Fruit fly (Drosophila melanogaster) whole organism, embryonic: Measurements from ENCODE around the gene CG18563.

Source experiments
- ATbp ChIP-seq: fragments of 200-800 bp; sonication (Bioruptor generic); optimal IDR thresholded peaks from 2 replicates; lab custom pipeline; 2017; ENCODE audit warnings: missing biosample characterization, mild to moderate bottlenecking, missing genetic modification characterization, missing genetic modification reagents
- CG11504 ChIP-seq: fragments of 200-800 bp; sonication (Bioruptor generic); optimal IDR thresholded peaks from 3 replicates; lab custom pipeline; 2019; ENCODE audit warnings: missing biosample characterization, mild to moderate bottlenecking, missing genetic modification characterization, moderate library complexity
- CG12769 ChIP-seq: fragments of 200-800 bp; sonication (Bioruptor generic); optimal IDR thresholded peaks from 2 replicates; lab custom pipeline; 2019; ENCODE audit warnings: missing biosample characterization, mild to moderate bottlenecking, missing genetic modification characterization, moderate library complexity
- CG12942 ChIP-seq: fragments of 200-800 bp; sonication (Bioruptor generic); optimal IDR thresholded peaks from 3 replicates; lab custom pipeline; 2016; ENCODE audit warnings: missing biosample characterization, missing genetic modification characterization
- CG13123 ChIP-seq: fragments of 200-800 bp; sonication (Bioruptor generic); optimal IDR thresholded peaks from 2 replicates; lab custom pipeline; 2016; ENCODE audit warnings: missing biosample characterization, missing genetic modification characterization
- CG13424 ChIP-seq: fragments of 200-800 bp; sonication (Bioruptor generic); optimal IDR thresholded peaks from 2 replicates; lab custom pipeline; 2019; ENCODE audit warnings: missing biosample characterization, mild to moderate bottlenecking, missing genetic modification characterization, moderate library complexity
- CG14860 ChIP-seq: fragments of 200-800 bp; sonication (Bioruptor generic); IDR thresholded peaks from 3 replicates; pipeline ENCODE4 v1.3.6; 2022; ENCODE audit warnings: missing biosample characterization, missing genetic modification characterization; ENCODE audit not compliant: partially characterized antibody
- CG17361 ChIP-seq: fragments of 200-800 bp; sonication (Bioruptor generic); IDR thresholded peaks from 3 replicates; pipeline ENCODE4 v1.3.6; 2022; ENCODE audit warnings: missing biosample characterization, missing genetic modification characterization
- CG18011 ChIP-seq: fragments of 200-800 bp; sonication (Bioruptor generic); optimal IDR thresholded peaks from 2 replicates; lab custom pipeline; 2017; ENCODE audit warnings: missing biosample characterization, missing genetic modification characterization, mild to moderate bottlenecking, moderate library complexity, missing genotype
- CG18476 ChIP-seq: fragments of 200-800 bp; sonication (Bioruptor generic); optimal IDR thresholded peaks from 2 replicates; lab custom pipeline; 2016; ENCODE audit warnings: missing biosample characterization, mild to moderate bottlenecking, missing genetic modification characterization
- CG2199 ChIP-seq: fragments of 200-800 bp; sonication (Bioruptor generic); IDR thresholded peaks from 3 replicates; pipeline ENCODE4 v1.3.6; 2022; ENCODE audit warnings: missing biosample characterization, missing genetic modification characterization
- CG2875 ChIP-seq: fragments of 200-800 bp; sonication (Bioruptor generic); optimal IDR thresholded peaks from 2 replicates; lab custom pipeline; 2017; ENCODE audit warnings: missing biosample characterization, mild to moderate bottlenecking, missing genetic modification characterization, missing genetic modification reagents
- CG30020 ChIP-seq: fragments of 200-800 bp; optimal IDR thresholded peaks from 2 replicates; lab custom pipeline; 2019; ENCODE audit warnings: missing biosample characterization, mild to moderate bottlenecking, missing genetic modification characterization, moderate library complexity
- CG3407 ChIP-seq: fragments of 200-800 bp; sonication (Bioruptor generic); optimal IDR thresholded peaks from 2 replicates; lab custom pipeline; 2018; ENCODE audit warnings: missing biosample characterization, mild to moderate bottlenecking, missing genetic modification characterization
- CG3726 ChIP-seq: fragments of 200-800 bp; sonication (Bioruptor generic); IDR thresholded peaks from 3 replicates; pipeline ENCODE4, ENCODE4 v1.3.6; 2022; ENCODE audit warnings: missing biosample characterization, missing genetic modification characterization
- CG3847 ChIP-seq: fragments of 200-800 bp; sonication (Bioruptor generic); IDR thresholded peaks from 2 replicates; pipeline ENCODE4 v1.3.6; 2022; ENCODE audit warnings: missing biosample characterization, missing genetic modification characterization
- CG7372 ChIP-seq: fragments of 200-800 bp; sonication (Bioruptor generic); IDR thresholded peaks from 2 replicates; pipeline ENCODE4 v1.3.6; 2022; ENCODE audit warnings: missing biosample characterization, missing genetic modification characterization
- CG9437 ChIP-seq: fragments of 200-800 bp; sonication (Bioruptor generic); optimal IDR thresholded peaks from 2 replicates; lab custom pipeline; 2018; ENCODE audit warnings: missing biosample characterization, mild to moderate bottlenecking, missing genetic modification characterization
- Camta ChIP-seq: fragments of 200-800 bp; sonication (Bioruptor generic); optimal IDR thresholded peaks from 2 replicates; lab custom pipeline; 2016; ENCODE audit warnings: missing biosample characterization, missing genetic modification characterization
- Doc2 ChIP-seq: fragments of 200-800 bp; sonication (Bioruptor generic); IDR thresholded peaks from 2 replicates; pipeline ENCODE4 v1.3.6; 2022; ENCODE audit warnings: missing biosample characterization, missing genetic modification characterization
- Dref ChIP-seq: fragments of 200-800 bp; sonication (Bioruptor generic); IDR thresholded peaks from 2 replicates; pipeline ENCODE4 v1.3.6; 2022; ENCODE audit warnings: missing biosample characterization, missing genetic modification characterization
- Elba2 ChIP-seq: fragments of 200-800 bp; sonication (Bioruptor generic); optimal IDR thresholded peaks from 3 replicates; lab custom pipeline; 2016; ENCODE audit warnings: missing biosample characterization, missing genetic modification characterization
- Ets65A ChIP-seq: fragments of 200-800 bp; sonication (Bioruptor generic); peaks from one replicate; lab custom pipeline; 2016; ENCODE audit warnings: missing biosample characterization, missing genetic modification characterization
- Hmr ChIP-seq: fragments of 200-800 bp; sonication (Bioruptor generic); optimal IDR thresholded peaks from 3 replicates; lab custom pipeline; 2017; ENCODE audit warnings: mild to moderate bottlenecking, missing biosample characterization, missing genetic modification reagents, missing genetic modification characterization
- Hr51 ChIP-seq, 2 experiments: fragments of 200-800 bp; sonication (Bioruptor generic); optimal IDR thresholded peaks; 2 replicates in 1 of 2; 3 replicates in 1 of 2; lab custom pipeline; 2016 to 2018; ENCODE audit warnings: missing biosample characterization in 2 of 2, missing genetic modification characterization in 2 of 2, mild to moderate bottlenecking in 1 of 2, moderate library complexity in 1 of 2
- Lim3 ChIP-seq: fragments of 200-800 bp; sonication (Bioruptor generic); IDR thresholded peaks from 2 replicates; pipeline ENCODE4 v1.3.6; 2022; ENCODE audit warnings: missing biosample characterization, missing genetic modification characterization
- NC2β ChIP-seq: fragments of 200-800 bp; sonication (Bioruptor generic); optimal IDR thresholded peaks from 2 replicates; lab custom pipeline; 2016; ENCODE audit warnings: missing biosample characterization, missing genetic modification characterization
- PHDP ChIP-seq: fragments of 200-800 bp; sonication (Bioruptor generic); optimal IDR thresholded peaks from 3 replicates; lab custom pipeline; 2018; ENCODE audit warnings: missing biosample characterization, mild to moderate bottlenecking, missing genetic modification characterization, moderate library complexity
- Pdp1 ChIP-seq, 2 experiments: fragments of 200-800 bp; sonication (Bioruptor generic); optimal IDR thresholded peaks; 3 replicates each; lab custom pipeline; 2016; ENCODE audit warnings: missing biosample characterization in 2 of 2, missing genetic modification characterization in 2 of 2, mild to moderate bottlenecking in 1 of 2, moderate library complexity in 1 of 2
- Six4 ChIP-seq: fragments of 200-800 bp; sonication (Bioruptor generic); optimal IDR thresholded peaks from 2 replicates; lab custom pipeline; 2016; ENCODE audit warnings: missing biosample characterization, missing genetic modification characterization
- Spps ChIP-seq: fragments of 200-800 bp; sonication (Bioruptor generic); optimal IDR thresholded peaks from 2 replicates; lab custom pipeline; 2018; ENCODE audit warnings: missing biosample characterization, mild to moderate bottlenecking, missing genetic modification characterization
- abd-A ChIP-seq: fragments of 200-800 bp; sonication (Bioruptor generic); optimal IDR thresholded peaks from 3 replicates; lab custom pipeline; 2019; ENCODE audit warnings: missing biosample characterization, mild to moderate bottlenecking, missing genetic modification characterization, moderate library complexity
- aop ChIP-seq: fragments of 200-800 bp; sonication (Bioruptor generic); IDR thresholded peaks from 2 replicates; pipeline ENCODE4 v1.3.6; 2022; ENCODE audit warnings: missing biosample characterization, missing genetic modification characterization
- ci ChIP-seq: fragments of 200-800 bp; sonication (Bioruptor generic); IDR thresholded peaks from 3 replicates; pipeline ENCODE4 v1.3.6; 2022; ENCODE audit warnings: missing biosample characterization, missing genetic modification characterization
- fd102C ChIP-seq: fragments of 200-800 bp; sonication (Bioruptor generic); optimal IDR thresholded peaks from 2 replicates; lab custom pipeline; 2018; ENCODE audit warnings: missing biosample characterization, mild to moderate bottlenecking, missing genetic modification characterization, moderate library complexity
- fru ChIP-seq: fragments of >200 bp; optimal IDR thresholded peaks from 2 replicates; lab custom pipeline; 2017
- gem ChIP-seq: fragments of 200-800 bp; sonication (Bioruptor generic); optimal IDR thresholded peaks from 2 replicates; lab custom pipeline; 2019; ENCODE audit warnings: missing biosample characterization, mild to moderate bottlenecking, missing genetic modification characterization, moderate library complexity
- jigr1 ChIP-seq: fragments of 200-800 bp; sonication (Bioruptor generic); IDR thresholded peaks from 3 replicates; pipeline ENCODE4 v1.3.6; 2022; ENCODE audit warnings: missing biosample characterization, missing genetic modification characterization
- ken ChIP-seq: fragments of 200-800 bp; sonication (Bioruptor generic); IDR thresholded peaks from 3 replicates; pipeline ENCODE4 v1.3.6; 2022; ENCODE audit warnings: missing biosample characterization, missing genetic modification characterization
- lab ChIP-seq: fragments of 200-800 bp; sonication (Bioruptor generic); optimal IDR thresholded peaks from 3 replicates; lab custom pipeline; 2017; ENCODE audit warnings: missing biosample characterization, missing genetic modification characterization, mild to moderate bottlenecking, moderate library complexity, missing genetic modification reagents
- pb ChIP-seq: fragments of 200-800 bp; sonication (Bioruptor generic); optimal IDR thresholded peaks from 3 replicates; lab custom pipeline; 2016; ENCODE audit warnings: missing biosample characterization, missing genetic modification characterization
- pfk ChIP-seq: fragments of 200-800 bp; sonication (Bioruptor generic); optimal IDR thresholded peaks from 2 replicates; lab custom pipeline; 2018; ENCODE audit warnings: missing biosample characterization, mild to moderate bottlenecking, missing genetic modification characterization, moderate library complexity
- pum ChIP-seq: fragments of 200-800 bp; sonication (Bioruptor generic); optimal IDR thresholded peaks from 2 replicates; lab custom pipeline; 2016; ENCODE audit warnings: missing biosample characterization, missing genetic modification characterization
- pzg ChIP-seq: fragments of 200-800 bp; sonication (Bioruptor generic); optimal IDR thresholded peaks from 3 replicates; lab custom pipeline; 2018; ENCODE audit warnings: missing biosample characterization, mild to moderate bottlenecking, missing genetic modification characterization, moderate library complexity
- sd ChIP-seq: fragments of 200-800 bp; sonication (Bioruptor generic); optimal IDR thresholded peaks from 3 replicates; lab custom pipeline; 2018; ENCODE audit warnings: missing biosample characterization, mild to moderate bottlenecking, missing genetic modification characterization, moderate library complexity
- sens-2 ChIP-seq: fragments of 200-800 bp; sonication (Bioruptor generic); IDR thresholded peaks from 2 replicates; pipeline ENCODE4 v1.3.6; 2022; ENCODE audit warnings: missing biosample characterization, missing genetic modification characterization
- slp2 ChIP-seq: fragments of 200-800 bp; sonication (Bioruptor generic); optimal IDR thresholded peaks from 2 replicates; lab custom pipeline; 2016; ENCODE audit warnings: missing biosample characterization, missing genetic modification characterization
- sug ChIP-seq: fragments of 200-800 bp; optimal IDR thresholded peaks from 2 replicates; lab custom pipeline; 2019; ENCODE audit warnings: missing biosample characterization, mild to moderate bottlenecking, missing genetic modification characterization, moderate library complexity

Gene CG18563

DNA sequence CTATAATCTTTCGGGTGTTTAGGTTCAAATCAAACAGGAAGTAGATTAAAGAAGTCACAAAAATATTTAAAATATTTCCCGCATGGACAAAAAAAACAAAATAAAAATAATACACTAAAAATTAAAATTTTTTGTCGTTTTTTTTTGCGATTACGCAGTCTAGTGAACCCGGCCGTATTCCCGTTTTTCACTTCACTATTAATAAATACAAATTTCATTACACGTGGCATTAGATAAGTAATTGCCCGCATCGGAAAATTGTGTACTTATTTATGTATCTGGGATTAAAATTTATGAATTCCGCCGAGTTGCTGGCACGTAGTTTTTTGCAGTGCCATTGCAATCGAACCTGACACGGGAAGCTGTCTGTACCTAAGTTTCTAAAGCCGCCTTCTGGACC lies 30.7 kb downstream of the CG18563 start (continued):
- peak in 1 of 2 experiments; percentile 22 for TF ChIP-seq Hr51 (GFP tag; optimal IDR thresholded peaks at IDR 0.05; lab: Kevin White, UChicago)
- TF ChIP-seq pzg (GFP tag; lab: Kevin White, UChicago) = no peak
- no peak for TF ChIP-seq sug (tag; lab: Kevin White, UChicago)
- TF ChIP-seq, all 482 proteins: peak for 9

DNA sequence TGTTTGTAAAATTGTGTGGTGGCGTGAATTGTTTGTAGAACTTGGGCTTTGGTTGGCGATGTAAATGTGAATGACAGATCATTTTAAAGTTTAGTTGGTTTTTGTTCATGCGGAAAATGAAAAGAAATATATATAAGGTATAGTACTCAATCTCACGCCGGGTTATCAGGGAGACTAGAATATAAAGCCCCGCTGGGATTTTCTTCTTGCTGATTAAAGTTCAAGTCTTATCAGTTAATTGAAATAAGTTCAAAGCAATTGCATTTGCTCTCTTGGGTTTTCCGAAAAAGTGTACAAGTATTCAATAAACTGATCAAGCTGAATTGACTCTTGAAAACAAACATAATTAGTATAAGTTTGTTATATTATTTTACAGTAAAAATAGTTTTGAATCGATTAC lies 32.4 kb downstream of the CG18563 start:
- TF ChIP-seq pb = no peak
- no peak for TF ChIP-seq aop (GFP tag; lab: Robert Waterston, UW)
- TF ChIP-seq CG13123 = no peak
- TF ChIP-seq Doc2 (GFP tag; lab: Robert Waterston, UW) = no peak
- no peak for TF ChIP-seq Spps (tag; lab: Kevin White, UChicago)
- no peak for TF ChIP-seq ATbp (GFP tag; lab: Kevin White, UChicago)
- TF ChIP-seq slp2 (GFP tag; lab: Kevin White, UChicago) = no peak
- no peak for TF ChIP-seq ken (GFP tag; lab: Robert Waterston, UW)
- no peak for TF ChIP-seq jigr1 (GFP tag; lab: Robert Waterston, UW)
- no peak for TF ChIP-seq Lim3 (GFP tag; lab: Robert Waterston, UW)
- no peak for TF ChIP-seq CG12942
- no peak for TF ChIP-seq Camta (GFP tag; lab: Kevin White, UChicago)
- no peak for TF ChIP-seq fd102C (GFP tag; lab: Kevin White, UChicago)
- no peak for TF ChIP-seq CG2875 (GFP tag; lab: Kevin White, UChicago)
- no peak for TF ChIP-seq CG18011 (GFP tag; lab: Kevin White, UChicago)
- TF ChIP-seq PHDP (tag; lab: Kevin White, UChicago) = no peak
- TF ChIP-seq CG17361 = no peak
- TF ChIP-seq Elba2 (GFP tag; lab: Kevin White, UChicago) = no peak
- TF ChIP-seq NC2β = no peak
- TF ChIP-seq CG3407 = no peak

DNA sequence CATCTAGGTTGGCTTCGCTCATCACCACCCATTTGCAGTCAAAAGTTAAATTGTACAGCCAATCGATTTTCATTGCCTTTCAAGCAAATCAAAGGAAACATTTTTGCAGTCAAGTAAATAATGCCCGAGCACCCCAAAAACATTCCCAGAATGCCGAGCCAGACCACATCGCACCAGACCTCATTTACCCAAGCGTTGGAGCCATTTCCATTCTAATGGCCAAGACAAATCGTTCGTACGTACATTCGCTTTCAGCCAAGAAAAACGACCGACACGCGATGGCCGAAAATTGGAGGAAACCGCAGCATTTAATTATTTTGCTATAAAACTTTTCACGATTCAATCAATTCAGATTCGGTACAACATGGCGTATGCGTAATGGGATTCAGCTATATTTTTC lies 32.8 kb downstream of the CG18563 start:
- TF ChIP-seq abd-A (tag; lab: Kevin White, UChicago) (peak; percentile 2), fru (lab: Kevin White, UChicago) (no peak), Pdp1 (GFP tag; optimal IDR thresholded peaks at IDR 0.05; lab: Kevin White, UChicago) (peak in 1 of 2 experiments; percentile 0), CG12769 (tag; lab: Kevin White, UChicago) (peak; percentile 40), ci (GFP tag; lab: Robert Waterston, UW) (0 out of 3 replicates have a peak, but pooled peaks have one; percentile 6), sd (tag; lab: Kevin White, UChicago) (peak; percentile 76), CG2199 (GFP tag; lab: Robert Waterston, UW) (peak; percentile 96), CG14860 (GFP tag; lab: Robert Waterston, UW) (no peak), slp2 (GFP tag; lab: Kevin White, UChicago) (no peak), CG7372 (peak; percentile 67)

DNA sequence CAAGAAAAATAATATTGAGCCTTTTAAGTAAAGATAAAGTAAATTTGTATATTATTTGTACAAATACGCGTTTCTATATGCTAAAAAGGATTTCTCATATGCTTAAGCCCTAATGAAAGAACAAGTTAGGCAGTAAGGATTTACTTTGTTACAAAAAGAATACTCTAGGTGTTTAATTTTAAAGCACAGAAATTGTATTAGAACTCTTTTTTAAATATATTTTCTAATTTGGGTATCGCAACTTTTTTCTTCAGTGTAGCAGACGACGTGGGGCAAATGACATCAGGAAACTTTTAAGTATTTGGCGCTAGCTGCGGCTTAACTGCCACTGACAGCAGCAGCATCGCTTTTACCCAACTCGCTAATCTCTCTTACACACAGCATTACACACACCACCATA lies 35.8 kb downstream of the CG18563 start:
- TF ChIP-seq lab (GFP tag; lab: Kevin White, UChicago) = peak; percentile 28
- peak; percentile 28 for TF ChIP-seq Hmr (GFP tag; lab: Kevin White, UChicago)
- no peak for TF ChIP-seq ken (GFP tag; lab: Robert Waterston, UW)
- TF ChIP-seq pum (GFP tag; lab: Kevin White, UChicago) = no peak
- peak; percentile 14 for TF ChIP-seq CG13424 (tag; lab: Kevin White, UChicago)
- TF ChIP-seq CG3847 (GFP tag; lab: Robert Waterston, UW) = no peak
- TF ChIP-seq Dref (GFP tag; lab: Robert Waterston, UW) = no peak
- no peak for TF ChIP-seq CG3726 (GFP tag; lab: Robert Waterston, UW)
- no peak for TF ChIP-seq CG30020 (tag; lab: Kevin White, UChicago)
- peak in 1 of 2 experiments; percentile 32 for TF ChIP-seq Hr51 (GFP tag; optimal IDR thresholded peaks at IDR 0.05; lab: Kevin White, UChicago)
- TF ChIP-seq CG11504 (tag; lab: Kevin White, UChicago) = peak; percentile 60
- TF ChIP-seq sens-2 (GFP tag; lab: Robert Waterston, UW) = no peak
- no peak for TF ChIP-seq pfk (GFP tag; lab: Kevin White, UChicago)
- no peak for TF ChIP-seq CG18476 (GFP tag; lab: Kevin White, UChicago)
- no peak for TF ChIP-seq Ets65A
- no peak for TF ChIP-seq CG9437 (GFP tag; lab: Kevin White, UChicago)
- no peak for TF ChIP-seq Six4 (GFP tag; lab: Kevin White, UChicago)
- peak; percentile 39 for TF ChIP-seq gem
